Fruit fly (Drosophila melanogaster): ENCODE measurements around the gene Wnk.

Gene Wnk

DNA sequence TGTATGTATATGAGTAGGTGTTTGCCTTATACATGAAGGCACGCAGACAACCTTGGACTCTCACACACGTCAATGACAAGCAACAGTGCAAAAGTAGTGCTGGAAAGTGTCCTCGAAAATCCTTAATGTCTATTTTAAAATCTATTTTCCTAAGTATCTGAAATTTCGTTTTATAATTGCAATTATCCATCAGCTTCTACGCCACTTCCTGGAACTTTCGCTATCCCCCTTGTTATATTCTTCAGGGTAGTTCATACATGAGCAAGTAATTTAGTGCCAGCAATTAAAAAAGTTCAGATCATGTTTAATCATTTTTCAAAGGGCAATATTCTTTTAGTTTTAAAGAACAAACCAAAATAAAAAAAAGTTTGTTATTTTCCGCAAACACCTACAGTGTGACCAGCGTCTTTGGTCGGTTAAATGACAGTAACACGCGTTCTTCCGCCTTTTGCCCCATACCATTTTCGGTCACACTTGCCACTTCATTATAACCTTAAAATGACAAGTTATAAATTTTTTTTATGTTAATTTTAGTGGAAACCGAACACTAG, 37.9 kb downstream of the Wnk start (continued):
- TF ChIP-seq jumu (GFP tag; optimal IDR thresholded peaks at IDR 0.05) (no peak), ssp (GFP tag; IDR thresholded peaks at IDR 0.05) (no peak), hkb (optimal IDR thresholded peaks at IDR 0.05) (no peak), hkb (GFP tag; IDR thresholded peaks at IDR 0.05) (no peak), sob (GFP tag; IDR thresholded peaks at IDR 0.05) (no peak), CG7372 (GFP tag; IDR thresholded peaks at IDR 0.05) (no peak), B-H1 (GFP tag; IDR thresholded peaks at IDR 0.05) (no peak), CG16863 (GFP tag; optimal IDR thresholded peaks at IDR 0.05) (no peak), Taf1 (GFP tag; IDR thresholded peaks at IDR 0.05) (no peak), CG10366 (GFP tag; IDR thresholded peaks at IDR 0.05) (no peak), tll (GFP tag; optimal IDR thresholded peaks at IDR 0.05) (no peak), CG11560 (tag; IDR thresholded peaks at IDR 0.05) (no peak), HmgD (GFP tag; optimal IDR thresholded peaks at IDR 0.05) (peak; percentile 11), seq (GFP tag; IDR thresholded peaks at IDR 0.05) (no peak), Hr78 (GFP tag; optimal IDR thresholded peaks at IDR 0.05) (no peak), slp2 (GFP tag; optimal IDR thresholded peaks at IDR 0.05) (no peak), ato (GFP tag; IDR thresholded peaks at IDR 0.05; ENCODE audit: partially characterized antibody) (no peak), sima (GFP tag; optimal IDR thresholded peaks at IDR 0.05) (no peak), gsb-n (tag; optimal IDR thresholded peaks at IDR 0.05) (peak; percentile 38), CG12942 (GFP tag; optimal IDR thresholded peaks at IDR 0.05) (no peak), tin (GFP tag; optimal IDR thresholded peaks at IDR 0.05) (peak; percentile 18), bcd (GFP tag; optimal IDR thresholded peaks at IDR 0.05) (no peak), CG10209 (GFP tag; optimal IDR thresholded peaks at IDR 0.05) (peak; percentile 14), zen2 (GFP tag; IDR thresholded peaks at IDR 0.05; ENCODE audit: partially characterized antibody) (no peak), CG6854 (GFP tag; optimal IDR thresholded peaks at IDR 0.05) (no peak), zfh1 (GFP tag; IDR thresholded peaks at IDR 0.05) (no peak), tap (tag; optimal IDR thresholded peaks at IDR 0.05) (no peak), CG9817 (tag; optimal IDR thresholded peaks at IDR 0.05) (no peak), CG9727 (GFP tag; optimal IDR thresholded peaks at IDR 0.05) (no peak), CG4854 (GFP tag; optimal IDR thresholded peaks at IDR 0.05) (no peak), prd (optimal IDR thresholded peaks at IDR 0.05) (no peak), prd (GFP tag; IDR thresholded peaks at IDR 0.05) (no peak), CG31441 (GFP tag; IDR thresholded peaks at IDR 0.05) (no peak), ems (GFP tag; optimal IDR thresholded peaks at IDR 0.05) (no peak), gcm (GFP tag; optimal IDR thresholded peaks at IDR 0.05) (no peak), Ptx1 (GFP tag; IDR thresholded peaks at IDR 0.05) (no peak), CG10959 (GFP tag; IDR thresholded peaks at IDR 0.05) (no peak), CG32772 (GFP tag; IDR thresholded peaks at IDR 0.05) (no peak), zen (tag; optimal IDR thresholded peaks at IDR 0.05) (peak; percentile 26), sens (GFP tag) (peak; percentile 86), yki (optimal IDR thresholded peaks at IDR 0.05) (no peak), CG3847 (GFP tag; IDR thresholded peaks at IDR 0.05) (peak; percentile 37; the same call in 1 of the 2 replicates), CkIIα-i1 (GFP tag; IDR thresholded peaks at IDR 0.05) (no peak), gro (GFP tag; optimal IDR thresholded peaks at IDR 0.05) (peak; percentile 3), CG1024 (GFP tag; IDR thresholded peaks at IDR 0.05) (no peak), ci (GFP tag; IDR thresholded peaks at IDR 0.05) (no peak), dan (GFP tag; IDR thresholded peaks at IDR 0.05) (no peak), CG8290 (GFP tag; optimal IDR thresholded peaks at IDR 0.05) (peak; percentile 13), CG8290 (tag; optimal IDR thresholded peaks at IDR 0.05) (no peak), ewg (GFP tag; optimal IDR thresholded peaks at IDR 0.05) (no peak), CG30403 (GFP tag; optimal IDR thresholded peaks at IDR 0.05) (peak; percentile 38), MBD-R2 (GFP tag; IDR thresholded peaks at IDR 0.05) (peak; percentile 56; the same call in 1 of the 2 replicates), CG17829 (tag; optimal IDR thresholded peaks at IDR 0.05) (peak; percentile 40), lilli (GFP tag; optimal IDR thresholded peaks at IDR 0.05) (peak; percentile 38)
